Worm (Caenorhabditis elegans) whole organism, young adult: ENCODE data around the gene R09H10.2.

Experiments used
- B0019.2 ChIP-seq: fragments of 200-800 bp; sonication (Bioruptor generic); conservative IDR thresholded peaks from 2 replicates; pipeline ENCODE4 v1.3.6; 2022; ENCODE audit warnings: missing genetic modification reagents, missing genetic modification characterization, missing compliant biosample characterization
- B0261.1 ChIP-seq: sonication (generic microtip); optimal IDR thresholded peaks from 2 replicates; lab custom pipeline; 2016; ENCODE audit warnings: mild to moderate bottlenecking, missing genetic modification characterization, moderate library complexity, missing compliant biosample characterization
- F10E7.11 ChIP-seq: sonication (generic microtip); optimal IDR thresholded peaks from 2 replicates; lab custom pipeline; 2017; ENCODE audit warnings: mild to moderate bottlenecking, missing genetic modification characterization, moderate library complexity, missing compliant biosample characterization
- F37B4.10 ChIP-seq: fragments of 200-800 bp; sonication (Bioruptor generic); IDR thresholded peaks from 2 replicates; pipeline ENCODE4 v1.3.6; 2022; ENCODE audit warnings: missing genetic modification characterization, missing compliant biosample characterization
- F49E8.2 ChIP-seq: sonication (generic microtip); optimal IDR thresholded peaks from 3 replicates; lab custom pipeline; 2017; ENCODE audit warnings: missing genetic modification characterization, mild to moderate bottlenecking, missing compliant biosample characterization, antibody characterized with exemption, moderate library complexity; ENCODE audit not compliant: insufficient read depth
- aptf-3 ChIP-seq: fragments of 200-800 bp; sonication (Bioruptor generic); IDR thresholded peaks from 2 replicates; pipeline ENCODE4 v1.3.6; 2022; ENCODE audit warnings: missing genetic modification characterization, missing compliant biosample characterization
- attf-3 ChIP-seq: fragments of 200-800 bp; sonication (Bioruptor generic); conservative IDR thresholded peaks from 2 replicates; pipeline ENCODE4 v1.3.6; 2022; ENCODE audit warnings: missing genetic modification reagents, missing genetic modification characterization, missing compliant biosample characterization
- ceh-40 ChIP-seq: fragments of 200-800 bp; sonication (Bioruptor generic); IDR thresholded peaks from 2 replicates; pipeline ENCODE4 v1.3.6; 2022; ENCODE audit warnings: missing genetic modification characterization, missing compliant biosample characterization
- dpff-1 ChIP-seq: sonication (generic microtip); optimal IDR thresholded peaks from 2 replicates; lab custom pipeline; 2017; ENCODE audit warnings: mild to moderate bottlenecking, missing genetic modification characterization, missing compliant biosample characterization
- lsl-1 ChIP-seq: fragments of 200-800 bp; sonication (Bioruptor generic); optimal IDR thresholded peaks from 2 replicates; lab custom pipeline; 2018; ENCODE audit warnings: mild to moderate bottlenecking, missing genetic modification characterization, moderate library complexity, missing compliant biosample characterization
- nfya-2 ChIP-seq: fragments of 200-800 bp; sonication (Bioruptor generic); IDR thresholded peaks from 2 replicates; pipeline ENCODE4 v1.3.6; 2022; ENCODE audit warnings: missing genetic modification reagents, missing genetic modification characterization, missing compliant biosample characterization
- nfyb-1 ChIP-seq: fragments of 200-800 bp; sonication (Bioruptor generic); IDR thresholded peaks from 2 replicates; pipeline ENCODE4 v1.3.6; 2022; ENCODE audit warnings: missing genetic modification reagents, missing genetic modification characterization, missing compliant biosample characterization
- unc-130 ChIP-seq: sonication (generic microtip); optimal IDR thresholded peaks from 2 replicates; lab custom pipeline; 2016; ENCODE audit warnings: missing genetic modification reagents, missing genetic modification characterization, missing compliant biosample characterization
- unc-62 ChIP-seq: fragments of 150-350 bp; optimal IDR thresholded peaks from 2 replicates; lab custom pipeline; 2014; ENCODE audit warnings: missing biosample characterization, missing genetic modification reagents, missing genetic modification characterization

DNA sequence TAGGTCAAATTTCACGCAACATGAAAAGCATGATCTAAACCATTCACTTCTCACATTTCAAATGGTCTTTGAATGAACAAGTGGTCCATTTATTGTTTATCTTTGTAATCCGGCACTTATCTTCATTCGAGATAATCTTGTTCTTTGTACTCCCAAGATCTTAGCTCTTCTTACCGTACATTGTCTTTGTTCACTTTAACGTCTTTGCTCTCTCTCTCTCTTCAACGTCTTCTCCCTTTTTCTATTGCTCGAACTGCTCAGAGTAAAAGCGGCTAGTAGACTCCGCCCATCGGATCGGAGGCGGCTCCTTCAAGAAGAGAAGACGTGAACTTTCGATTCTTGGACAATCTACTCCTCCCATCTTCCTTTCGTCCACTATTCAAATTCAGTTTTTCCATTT is 33.9 kb downstream of the R09H10.2 start, which contains the start of gene F56C4.1:
- no peak for TF ChIP-seq B0019.2 (GFP tag; lab: Robert Waterston, UW)
- no peak for TF ChIP-seq unc-62 (GFP tag; lab: Kevin White, UChicago)
- TF ChIP-seq B0261.1 (tag; lab: Kevin White, UChicago) = no peak
- no peak for TF ChIP-seq unc-130
- TF ChIP-seq lsl-1 (GFP tag; lab: Kevin White, UChicago) = no peak
- TF ChIP-seq aptf-3 (GFP tag; lab: Robert Waterston, UW) = no peak
- TF ChIP-seq ceh-40 = no peak
- no peak for TF ChIP-seq F49E8.2 (tag; lab: Kevin White, UChicago)
- TF ChIP-seq dpff-1 (tag; lab: Kevin White, UChicago) = no peak
- TF ChIP-seq F37B4.10 (GFP tag; lab: Robert Waterston, UW) = no peak
- TF ChIP-seq nfyb-1 (GFP tag; lab: Robert Waterston, UW) = no peak
- TF ChIP-seq nfya-2 = no peak
- TF ChIP-seq attf-3 (GFP tag; lab: Robert Waterston, UW) = no peak
- TF ChIP-seq F10E7.11 = no peak
